Worm (Caenorhabditis elegans) whole organism, L2 larva: ENCODE measurements around the gene str-40.
"Not testable (repeated sequence)": the region's sequence is repeated elsewhere in the genome, so short reads cannot be mapped to it uniquely, and the experiment has no call there.

Source experiments
- C34F6.9 ChIP-seq: fragments of 150-350 bp; optimal IDR thresholded peaks from 2 replicates; lab custom pipeline; 2014; ENCODE audit warnings: missing biosample characterization, missing genetic modification characterization
- R02D3.7 ChIP-seq: fragments of 150-350 bp; optimal IDR thresholded peaks from 2 replicates; lab custom pipeline; 2014; ENCODE audit warnings: missing biosample characterization, missing genetic modification characterization
- ZK546.5 ChIP-seq: sonication (generic microtip); optimal IDR thresholded peaks from 2 replicates; lab custom pipeline; 2017; ENCODE audit warnings: missing biosample characterization, missing genetic modification characterization
- alr-1 ChIP-seq: fragments of 150-350 bp; optimal IDR thresholded peaks from 2 replicates; lab custom pipeline; 2014; ENCODE audit warnings: missing biosample characterization, missing genetic modification characterization
- aly-2 ChIP-seq: fragments of 150-350 bp; optimal IDR thresholded peaks from 2 replicates; lab custom pipeline; 2014; ENCODE audit warnings: missing biosample characterization, missing genetic modification characterization
- blmp-1 ChIP-seq: sonication (generic microtip); optimal IDR thresholded peaks from 2 replicates; lab custom pipeline; 2017; ENCODE audit warnings: missing genetic modification characterization, mild to moderate bottlenecking, missing compliant biosample characterization, antibody characterized with exemption, moderate library complexity; ENCODE audit not compliant: insufficient read depth
- ceh-16 ChIP-seq: fragments of 150-350 bp; optimal IDR thresholded peaks from 2 replicates; lab custom pipeline; 2014; ENCODE audit warnings: missing biosample characterization, missing genetic modification characterization
- ceh-82 ChIP-seq: fragments of 150-350 bp; optimal IDR thresholded peaks from 2 replicates; lab custom pipeline; 2014; ENCODE audit warnings: missing biosample characterization, missing genetic modification characterization
- dmd-4 ChIP-seq: sonication (generic microtip); optimal IDR thresholded peaks from 2 replicates; lab custom pipeline; 2017; ENCODE audit warnings: missing biosample characterization, missing genetic modification characterization
- fos-1 ChIP-seq: fragments of 150-350 bp; optimal IDR thresholded peaks from 2 replicates; lab custom pipeline; 2014; ENCODE audit warnings: missing biosample characterization, missing genetic modification characterization
- gmeb-1 ChIP-seq: fragments of 150-350 bp; optimal IDR thresholded peaks from 2 replicates; lab custom pipeline; 2014; ENCODE audit warnings: missing biosample characterization, missing genetic modification characterization
- lin-11 ChIP-seq: fragments of 150-350 bp; sonication (generic microtip); optimal IDR thresholded peaks from 2 replicates; lab custom pipeline; 2014; ENCODE audit warnings: missing biosample characterization, missing genetic modification characterization, inconsistent platforms, mixed read lengths
- lin-13 ChIP-seq: fragments of 150-350 bp; optimal IDR thresholded peaks from 2 replicates; lab custom pipeline; 2014; ENCODE audit warnings: missing biosample characterization, missing genetic modification reagents, missing genetic modification characterization
- lin-39 ChIP-seq: fragments of 150-350 bp; optimal IDR thresholded peaks from 2 replicates; lab custom pipeline; 2014; ENCODE audit warnings: missing biosample characterization, missing genetic modification reagents, missing genetic modification characterization
- lsy-2 ChIP-seq, 2 experiments: fragments of 150-350 bp in 1 of 2; sonication (generic microtip) in 1 of 2; optimal IDR thresholded peaks; 2 replicates each; lab custom pipeline; 2014 to 2017; ENCODE audit warnings: missing biosample characterization in 2 of 2, missing genetic modification characterization in 2 of 2
- mab-5 ChIP-seq: fragments of 150-350 bp; optimal IDR thresholded peaks from 2 replicates; lab custom pipeline; 2014; ENCODE audit warnings: missing biosample characterization, missing genetic modification characterization
- mbf-1 ChIP-seq: sonication (generic microtip); optimal IDR thresholded peaks from 2 replicates; lab custom pipeline; 2017; ENCODE audit warnings: missing biosample characterization, missing genetic modification characterization
- mdl-1 ChIP-seq, 2 experiments: fragments of 150-350 bp in 1 of 2; sonication (generic microtip) in 1 of 2; optimal IDR thresholded peaks; 2 replicates each; lab custom pipeline; 2017; ENCODE audit warnings: missing biosample characterization in 2 of 2, missing genetic modification characterization in 2 of 2
- nhr-10 ChIP-seq: sonication (generic microtip); optimal IDR thresholded peaks from 2 replicates; lab custom pipeline; 2017; ENCODE audit warnings: missing biosample characterization, missing genetic modification characterization
- nhr-11 ChIP-seq: fragments of 150-350 bp; optimal IDR thresholded peaks from 2 replicates; lab custom pipeline; 2014; ENCODE audit warnings: missing biosample characterization, missing genetic modification characterization
- nhr-12 ChIP-seq: fragments of 150-350 bp; optimal IDR thresholded peaks from 2 replicates; lab custom pipeline; 2014; ENCODE audit warnings: missing biosample characterization, missing genetic modification characterization
- nhr-129 ChIP-seq: fragments of 150-350 bp; optimal IDR thresholded peaks from 2 replicates; lab custom pipeline; 2014; ENCODE audit warnings: missing biosample characterization, missing genetic modification characterization
- nhr-237 ChIP-seq: fragments of 150-350 bp; optimal IDR thresholded peaks from 2 replicates; lab custom pipeline; 2014; ENCODE audit warnings: missing biosample characterization, missing genetic modification characterization
- nhr-6 ChIP-seq: fragments of 150-350 bp; optimal IDR thresholded peaks from 2 replicates; lab custom pipeline; 2014; ENCODE audit warnings: missing biosample characterization, missing genetic modification characterization
- peb-1 ChIP-seq: fragments of 150-350 bp; optimal IDR thresholded peaks from 2 replicates; lab custom pipeline; 2014; ENCODE audit warnings: missing biosample characterization, missing genetic modification characterization
- sem-4 ChIP-seq: fragments of 150-350 bp; optimal IDR thresholded peaks from 2 replicates; lab custom pipeline; 2014; ENCODE audit warnings: missing biosample characterization, missing genetic modification reagents, missing genetic modification characterization
- skn-1 ChIP-seq: sonication (generic microtip); optimal IDR thresholded peaks from 2 replicates; lab custom pipeline; 2017; ENCODE audit warnings: missing biosample characterization, missing genetic modification characterization
- sma-3 ChIP-seq: sonication (generic microtip); optimal IDR thresholded peaks from 2 replicates; lab custom pipeline; 2016; ENCODE audit warnings: missing genetic modification reagents, missing genetic modification characterization, missing compliant biosample characterization
- sma-9 ChIP-seq, 2 experiments: fragments of 150-350 bp in 1 of 2; sonication (generic microtip) in 1 of 2; optimal IDR thresholded peaks; 2 replicates each; lab custom pipeline; 2014 to 2016; ENCODE audit warnings: missing genetic modification characterization in 2 of 2, mild to moderate bottlenecking in 1 of 2, missing biosample characterization in 1 of 2, missing compliant biosample characterization in 1 of 2, missing genetic modification reagents in 1 of 2, moderate library complexity in 1 of 2
- unc-39 ChIP-seq: fragments of 150-350 bp; optimal IDR thresholded peaks from 2 replicates; lab custom pipeline; 2014; ENCODE audit warnings: missing biosample characterization, missing genetic modification characterization
- unc-55 ChIP-seq: fragments of 150-350 bp; sonication (generic microtip); optimal IDR thresholded peaks from 3 replicates; lab custom pipeline; 2014; ENCODE audit warnings: missing biosample characterization, missing genetic modification reagents, missing genetic modification characterization
- unc-62 ChIP-seq: fragments of 150-350 bp; optimal IDR thresholded peaks from 2 replicates; lab custom pipeline; 2014; ENCODE audit warnings: missing biosample characterization, missing genetic modification reagents, missing genetic modification characterization
- zag-1 ChIP-seq: fragments of 150-350 bp; optimal IDR thresholded peaks from 2 replicates; lab custom pipeline; 2014; ENCODE audit warnings: missing biosample characterization, missing genetic modification characterization
- ztf-1 ChIP-seq: fragments of 200-800 bp; sonication (Bioruptor generic); conservative IDR thresholded peaks from 2 replicates; pipeline ENCODE4 v1.3.6; 2022; ENCODE audit warnings: missing genetic modification characterization, missing compliant biosample characterization
- ztf-4 ChIP-seq: fragments of 150-350 bp; optimal IDR thresholded peaks from 2 replicates; lab custom pipeline; 2014; ENCODE audit warnings: missing biosample characterization, missing genetic modification characterization

str-40 gene

ce11 chrV:3106785-3107184 lies 37.8 kb upstream of the str-40 start:
- TF ChIP-seq gmeb-1 (no peak), nhr-11 (tag; lab: Kevin White, UChicago) (no peak), lin-13 (GFP tag; lab: Kevin White, UChicago) (no peak), ztf-4 (tag; lab: Kevin White, UChicago) (no peak), sem-4 (no peak), mab-5 (tag; lab: Kevin White, UChicago) (no peak), mbf-1 (tag; lab: Kevin White, UChicago) (no peak), C34F6.9 (tag; lab: Kevin White, UChicago) (no peak), nhr-129 (tag; lab: Kevin White, UChicago) (no peak), skn-1 (tag; lab: Kevin White, UChicago) (no peak), unc-39 (no peak), R02D3.7 (tag; lab: Kevin White, UChicago) (no peak), peb-1 (tag; lab: Kevin White, UChicago) (no peak), ZK546.5 (tag; lab: Kevin White, UChicago) (no peak), nhr-237 (no peak), nhr-6 (tag; lab: Kevin White, UChicago) (no peak), ceh-82 (no peak)

ce11 chrV:3105810-3106209 lies 36.8 kb upstream of the str-40 start, which contains the start of gene str-69:
TSS of gene str-69 (minus strand) at chrV:3105910.
- TF ChIP-seq nhr-237, result no peak
- TF ChIP-seq nhr-10 (tag; lab: Kevin White, UChicago), result no peak
- no peak for TF ChIP-seq dmd-4 (tag; lab: Kevin White, UChicago)
- TF ChIP-seq lin-39 (tag; lab: Kevin White, UChicago), result no peak
- TF ChIP-seq lin-11, result no peak
- no peak for TF ChIP-seq ceh-16 (tag; lab: Kevin White, UChicago)

- no peak for TF ChIP-seq ztf-4 (tag; lab: Kevin White, UChicago)
- TF ChIP-seq blmp-1 (tag; lab: Kevin White, UChicago), result no peak
- TF ChIP-seq nhr-12 (tag; lab: Kevin White, UChicago), result no peak
- TF ChIP-seq sma-3, result no peak
- TF ChIP-seq unc-55 (GFP tag; lab: Kevin White, UChicago), result no peak
- no peak for TF ChIP-seq lin-13 (GFP tag; lab: Kevin White, UChicago)
- TF ChIP-seq skn-1 (tag; lab: Kevin White, UChicago), result no peak
- no peak for TF ChIP-seq mdl-1 (tag; optimal IDR thresholded peaks at IDR 0.05; lab: Kevin White, UChicago)
- no peak for TF ChIP-seq lin-39 (tag; lab: Kevin White, UChicago)
- TF ChIP-seq alr-1 (tag; lab: Kevin White, UChicago), result no peak
- TF ChIP-seq, all 48 proteins: peak for 0
Measured at ce11 chrV:3104134-3104533, 35.1 kb upstream of the str-40 start, which contains the start of gene str-66. TSS of gene str-66 (minus strand) at chrV:3104234.

ce11 chrV:3102049-3102448 lies 33.0 kb upstream of the str-40 start, which contains the start of gene Y73C8C.4:
TSS of gene Y73C8C.4 (minus strand) at chrV:3102149.
- TF ChIP-seq lsy-2 (tag; optimal IDR thresholded peaks at IDR 0.05; lab: Kevin White, UChicago); fos-1 (tag; lab: Kevin White, UChicago); lin-13 (GFP tag; lab: Kevin White, UChicago): not testable (repeated sequence)

ce11 chrV:3100527-3100926 lies 31.5 kb upstream of the str-40 start:
- TF ChIP-seq dmd-4 (tag; lab: Kevin White, UChicago), result no peak
- no peak for TF ChIP-seq sem-4
- TF ChIP-seq nhr-6 (tag; lab: Kevin White, UChicago), result no peak
- no peak for TF ChIP-seq zag-1 (tag; lab: Kevin White, UChicago)
- TF ChIP-seq ztf-1 (GFP tag; lab: Robert Waterston, UW), result no peak
- no peak for TF ChIP-seq unc-62
- no peak for TF ChIP-seq aly-2 (tag; lab: Kevin White, UChicago)
- TF ChIP-seq, all 48 proteins: peak for 0

ce11 chrV:3094351-3094750 lies 25.4 kb upstream of the str-40 start, which contains the start of gene cyp-33C9:
TSS of gene cyp-33C9 (minus strand) at chrV:3094561.
- TF ChIP-seq sma-9 (GFP tag; optimal IDR thresholded peaks at IDR 0.05; lab: Kevin White, UChicago), result peak; percentile 47
- TF ChIP-seq sma-9 (tag; optimal IDR thresholded peaks at IDR 0.05; lab: Kevin White, UChicago), result no peak
- TF ChIP-seq nhr-129 (tag; lab: Kevin White, UChicago), result peak; percentile 12
- peak; percentile 19 for TF ChIP-seq fos-1 (tag; lab: Kevin White, UChicago)
- peak; percentile 50 for TF ChIP-seq C34F6.9 (tag; lab: Kevin White, UChicago)
- TF ChIP-seq mbf-1 (tag; lab: Kevin White, UChicago), result no peak
